Worm (Caenorhabditis elegans) whole organism, midembryonic: ENCODE results near the gene apl-1.

Experiments
- T22C8.4 ChIP-seq: fragments of 200-800 bp; sonication (Bioruptor generic); IDR thresholded peaks from 2 replicates; pipeline ENCODE4 v1.3.6; 2022; ENCODE audit warnings: missing genetic modification characterization, missing compliant biosample characterization
- cog-1 ChIP-seq: sonication (generic microtip); optimal IDR thresholded peaks from 2 replicates; lab custom pipeline; 2016; ENCODE audit warnings: missing genetic modification characterization, missing compliant biosample characterization
- flt-1 ChIP-seq: fragments of 200-800 bp; sonication (Bioruptor generic); IDR thresholded peaks from 2 replicates; pipeline ENCODE4 v1.3.6; 2022; ENCODE audit warnings: missing genetic modification characterization, missing compliant biosample characterization
- ref-1 ChIP-seq: fragments of 200-800 bp; sonication (Bioruptor generic); conservative IDR thresholded peaks from 2 replicates; pipeline ENCODE4 v1.3.6; 2022; ENCODE audit warnings: missing genetic modification reagents, missing genetic modification characterization, missing compliant biosample characterization
- tab-1 ChIP-seq: fragments of 200-800 bp; sonication (Bioruptor generic); IDR thresholded peaks from 2 replicates; pipeline ENCODE4 v1.3.6; 2022; ENCODE audit warnings: missing genetic modification characterization, missing compliant biosample characterization
- ztf-23 ChIP-seq: fragments of 200-800 bp; sonication (Bioruptor generic); IDR thresholded peaks from 2 replicates; pipeline ENCODE4 v1.3.6; 2022; ENCODE audit warnings: missing genetic modification reagents, missing genetic modification characterization, missing compliant biosample characterization
- ztf-29 ChIP-seq: fragments of 200-800 bp; sonication (Bioruptor generic); IDR thresholded peaks from 2 replicates; pipeline ENCODE4 v1.3.6; 2022; ENCODE audit warnings: missing genetic modification reagents, missing genetic modification characterization, missing compliant biosample characterization

- TF ChIP-seq ztf-23 (GFP tag; lab: Robert Waterston, UW) (no peak), ztf-29 (GFP tag; lab: Robert Waterston, UW) (no peak), flt-1 (GFP tag; lab: Robert Waterston, UW) (no peak), cog-1 (no peak), T22C8.4 (GFP tag; lab: Robert Waterston, UW) (no peak), tab-1 (GFP tag; lab: Robert Waterston, UW) (no peak), ref-1 (GFP tag; lab: Robert Waterston, UW) (no peak)
These were observed 31.3 kb upstream of the apl-1 start, which contains the start of gene C31H2.14 for ce11 chrX:5147918-5148317.
